Worm (Caenorhabditis elegans) whole organism, L2 larva: ENCODE results near the gene C49F8.15.

ENCODE experiments used
- C34F6.9 ChIP-seq: fragments of 150-350 bp; optimal IDR thresholded peaks from 2 replicates; lab custom pipeline; 2014; ENCODE audit warnings: missing biosample characterization, missing genetic modification characterization
- F13H6.1 ChIP-seq: sonication (generic microtip); optimal IDR thresholded peaks from 2 replicates; lab custom pipeline; 2016; ENCODE audit warnings: missing genetic modification characterization, missing compliant biosample characterization
- R02D3.7 ChIP-seq: fragments of 150-350 bp; optimal IDR thresholded peaks from 2 replicates; lab custom pipeline; 2014; ENCODE audit warnings: missing biosample characterization, missing genetic modification characterization
- Y55F3AM.14 ChIP-seq: fragments of 200-800 bp; sonication (Bioruptor generic); optimal IDR thresholded peaks from 2 replicates; lab custom pipeline; 2018; ENCODE audit warnings: mild to moderate bottlenecking, missing genetic modification characterization, missing compliant biosample characterization
- ZK546.5 ChIP-seq: sonication (generic microtip); optimal IDR thresholded peaks from 2 replicates; lab custom pipeline; 2017; ENCODE audit warnings: missing biosample characterization, missing genetic modification characterization
- alr-1 ChIP-seq: fragments of 150-350 bp; optimal IDR thresholded peaks from 2 replicates; lab custom pipeline; 2014; ENCODE audit warnings: missing biosample characterization, missing genetic modification characterization
- aly-2 ChIP-seq: fragments of 150-350 bp; optimal IDR thresholded peaks from 2 replicates; lab custom pipeline; 2014; ENCODE audit warnings: missing biosample characterization, missing genetic modification characterization
- blmp-1 ChIP-seq: sonication (generic microtip); optimal IDR thresholded peaks from 2 replicates; lab custom pipeline; 2017; ENCODE audit warnings: missing genetic modification characterization, mild to moderate bottlenecking, missing compliant biosample characterization, antibody characterized with exemption, moderate library complexity; ENCODE audit not compliant: insufficient read depth
- ceh-16 ChIP-seq: fragments of 150-350 bp; optimal IDR thresholded peaks from 2 replicates; lab custom pipeline; 2014; ENCODE audit warnings: missing biosample characterization, missing genetic modification characterization
- ceh-82 ChIP-seq: fragments of 150-350 bp; optimal IDR thresholded peaks from 2 replicates; lab custom pipeline; 2014; ENCODE audit warnings: missing biosample characterization, missing genetic modification characterization
- crh-2 ChIP-seq: sonication (generic microtip); optimal IDR thresholded peaks from 2 replicates; lab custom pipeline; 2017; ENCODE audit warnings: missing biosample characterization, missing genetic modification characterization
- dmd-4 ChIP-seq: sonication (generic microtip); optimal IDR thresholded peaks from 2 replicates; lab custom pipeline; 2017; ENCODE audit warnings: missing biosample characterization, missing genetic modification characterization
- egl-27 ChIP-seq: sonication (generic microtip); optimal IDR thresholded peaks from 3 replicates; lab custom pipeline; 2017; ENCODE audit warnings: missing biosample characterization, missing genetic modification reagents, missing genetic modification characterization
- elt-3 ChIP-seq: sonication (generic microtip); optimal IDR thresholded peaks from 2 replicates; lab custom pipeline; 2017; ENCODE audit warnings: missing biosample characterization, missing genetic modification characterization
- fos-1 ChIP-seq: fragments of 150-350 bp; optimal IDR thresholded peaks from 2 replicates; lab custom pipeline; 2014; ENCODE audit warnings: missing biosample characterization, missing genetic modification characterization
- gmeb-1 ChIP-seq: fragments of 150-350 bp; optimal IDR thresholded peaks from 2 replicates; lab custom pipeline; 2014; ENCODE audit warnings: missing biosample characterization, missing genetic modification characterization
- lin-11 ChIP-seq: fragments of 150-350 bp; sonication (generic microtip); optimal IDR thresholded peaks from 2 replicates; lab custom pipeline; 2014; ENCODE audit warnings: missing biosample characterization, missing genetic modification characterization, inconsistent platforms, mixed read lengths
- lin-13 ChIP-seq: fragments of 150-350 bp; optimal IDR thresholded peaks from 2 replicates; lab custom pipeline; 2014; ENCODE audit warnings: missing biosample characterization, missing genetic modification reagents, missing genetic modification characterization
- lsy-2 ChIP-seq, 2 experiments: fragments of 150-350 bp in 1 of 2; sonication (generic microtip) in 1 of 2; optimal IDR thresholded peaks; 2 replicates each; lab custom pipeline; 2014 to 2017; ENCODE audit warnings: missing biosample characterization in 2 of 2, missing genetic modification characterization in 2 of 2
- mab-5 ChIP-seq: fragments of 150-350 bp; optimal IDR thresholded peaks from 2 replicates; lab custom pipeline; 2014; ENCODE audit warnings: missing biosample characterization, missing genetic modification characterization
- mbf-1 ChIP-seq: sonication (generic microtip); optimal IDR thresholded peaks from 2 replicates; lab custom pipeline; 2017; ENCODE audit warnings: missing biosample characterization, missing genetic modification characterization
- mdl-1 ChIP-seq, 2 experiments: fragments of 150-350 bp in 1 of 2; sonication (generic microtip) in 1 of 2; optimal IDR thresholded peaks; 2 replicates each; lab custom pipeline; 2017; ENCODE audit warnings: missing biosample characterization in 2 of 2, missing genetic modification characterization in 2 of 2
- nhr-10 ChIP-seq: sonication (generic microtip); optimal IDR thresholded peaks from 2 replicates; lab custom pipeline; 2017; ENCODE audit warnings: missing biosample characterization, missing genetic modification characterization
- nhr-11 ChIP-seq: fragments of 150-350 bp; optimal IDR thresholded peaks from 2 replicates; lab custom pipeline; 2014; ENCODE audit warnings: missing biosample characterization, missing genetic modification characterization
- nhr-12 ChIP-seq: fragments of 150-350 bp; optimal IDR thresholded peaks from 2 replicates; lab custom pipeline; 2014; ENCODE audit warnings: missing biosample characterization, missing genetic modification characterization
- nhr-129 ChIP-seq: fragments of 150-350 bp; optimal IDR thresholded peaks from 2 replicates; lab custom pipeline; 2014; ENCODE audit warnings: missing biosample characterization, missing genetic modification characterization
- nhr-21 ChIP-seq: fragments of 150-350 bp; optimal IDR thresholded peaks from 2 replicates; lab custom pipeline; 2014; ENCODE audit warnings: missing biosample characterization, missing genetic modification characterization
- nhr-237 ChIP-seq: fragments of 150-350 bp; optimal IDR thresholded peaks from 2 replicates; lab custom pipeline; 2014; ENCODE audit warnings: missing biosample characterization, missing genetic modification characterization
- nhr-6 ChIP-seq: fragments of 150-350 bp; optimal IDR thresholded peaks from 2 replicates; lab custom pipeline; 2014; ENCODE audit warnings: missing biosample characterization, missing genetic modification characterization
- nhr-77 ChIP-seq: fragments of 150-350 bp; optimal IDR thresholded peaks from 2 replicates; lab custom pipeline; 2014; ENCODE audit warnings: missing biosample characterization, missing genetic modification characterization
- peb-1 ChIP-seq: fragments of 150-350 bp; optimal IDR thresholded peaks from 2 replicates; lab custom pipeline; 2014; ENCODE audit warnings: missing biosample characterization, missing genetic modification characterization
- sem-4 ChIP-seq: fragments of 150-350 bp; optimal IDR thresholded peaks from 2 replicates; lab custom pipeline; 2014; ENCODE audit warnings: missing biosample characterization, missing genetic modification reagents, missing genetic modification characterization
- skn-1 ChIP-seq: sonication (generic microtip); optimal IDR thresholded peaks from 2 replicates; lab custom pipeline; 2017; ENCODE audit warnings: missing biosample characterization, missing genetic modification characterization
- sma-9 ChIP-seq, 2 experiments: fragments of 150-350 bp in 1 of 2; sonication (generic microtip) in 1 of 2; optimal IDR thresholded peaks; 2 replicates each; lab custom pipeline; 2014 to 2016; ENCODE audit warnings: missing genetic modification characterization in 2 of 2, mild to moderate bottlenecking in 1 of 2, missing biosample characterization in 1 of 2, missing compliant biosample characterization in 1 of 2, missing genetic modification reagents in 1 of 2, moderate library complexity in 1 of 2
- snpc-4 ChIP-seq: fragments of 150-350 bp; optimal IDR thresholded peaks from 2 replicates; lab custom pipeline; 2014; ENCODE audit warnings: missing biosample characterization, missing genetic modification characterization
- unc-39 ChIP-seq: fragments of 150-350 bp; optimal IDR thresholded peaks from 2 replicates; lab custom pipeline; 2014; ENCODE audit warnings: missing biosample characterization, missing genetic modification characterization
- unc-55 ChIP-seq: fragments of 150-350 bp; sonication (generic microtip); optimal IDR thresholded peaks from 3 replicates; lab custom pipeline; 2014; ENCODE audit warnings: missing biosample characterization, missing genetic modification reagents, missing genetic modification characterization
- unc-62 ChIP-seq: fragments of 150-350 bp; optimal IDR thresholded peaks from 2 replicates; lab custom pipeline; 2014; ENCODE audit warnings: missing biosample characterization, missing genetic modification reagents, missing genetic modification characterization
- zag-1 ChIP-seq: fragments of 150-350 bp; optimal IDR thresholded peaks from 2 replicates; lab custom pipeline; 2014; ENCODE audit warnings: missing biosample characterization, missing genetic modification characterization
- ztf-1 ChIP-seq: fragments of 200-800 bp; sonication (Bioruptor generic); conservative IDR thresholded peaks from 2 replicates; pipeline ENCODE4 v1.3.6; 2022; ENCODE audit warnings: missing genetic modification characterization, missing compliant biosample characterization

C49F8.15 gene

DNA sequence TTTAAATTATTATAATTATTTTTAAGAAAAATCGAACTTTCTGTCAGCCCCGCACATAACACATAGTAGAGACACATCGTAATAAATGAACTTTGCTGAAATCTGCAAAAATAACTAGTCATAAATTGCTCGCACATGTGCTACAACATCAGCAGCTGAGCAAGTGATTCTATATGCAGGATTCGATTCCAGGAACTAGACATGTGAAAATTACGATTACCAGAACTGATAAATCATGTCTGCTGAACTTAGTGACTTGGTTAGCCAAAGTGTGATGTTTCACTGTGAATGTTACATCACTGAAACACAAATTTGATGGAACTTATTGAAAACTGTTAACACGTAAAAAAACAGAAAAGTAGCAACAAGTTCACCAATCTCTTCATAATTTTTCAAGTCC lies 15.1 kb downstream of the C49F8.15 start:
- no peak for TF ChIP-seq zag-1 (tag; lab: Kevin White, UChicago)
- TF ChIP-seq sma-9 (GFP tag; optimal IDR thresholded peaks at IDR 0.05; lab: Kevin White, UChicago) = peak; percentile 8
- TF ChIP-seq sma-9 (tag; optimal IDR thresholded peaks at IDR 0.05; lab: Kevin White, UChicago) = no peak
- TF ChIP-seq, all 48 proteins: peak for 1

ce11 chrX:13341853-13342252 lies 20.5 kb downstream of the C49F8.15 start:
- no peak for TF ChIP-seq mab-5 (tag; lab: Kevin White, UChicago)
- TF ChIP-seq fos-1 (tag; lab: Kevin White, UChicago) = peak; percentile 27

- TF ChIP-seq C34F6.9 (tag; lab: Kevin White, UChicago) (peak; percentile 35), sem-4 (peak; percentile 29), sma-9 (GFP tag; optimal IDR thresholded peaks at IDR 0.05; lab: Kevin White, UChicago) (peak; percentile 77), sma-9 (tag; optimal IDR thresholded peaks at IDR 0.05; lab: Kevin White, UChicago) (no peak), lsy-2 (tag; optimal IDR thresholded peaks at IDR 0.05; lab: Kevin White, UChicago) (peak in 1 of 2 experiments; percentile 45), crh-2 (tag; lab: Kevin White, UChicago) (no peak), F13H6.1 (tag; lab: Kevin White, UChicago) (peak; percentile 73), nhr-129 (tag; lab: Kevin White, UChicago) (peak; percentile 69), ztf-1 (GFP tag; lab: Robert Waterston, UW) (no peak)
These were observed 21.4 kb downstream of the C49F8.15 start for ce11 chrX:13340970-13341369.

ce11 chrX:13339029-13339626 lies 23.3 kb downstream of the C49F8.15 start:
- TF ChIP-seq blmp-1 (no peak), mdl-1 (tag; optimal IDR thresholded peaks at IDR 0.05; lab: Kevin White, UChicago) (no peak), fos-1 (tag; lab: Kevin White, UChicago) (peak; percentile 28)
- TF ChIP-seq, all 48 proteins: peak for 1

- TF ChIP-seq nhr-21 (tag; lab: Kevin White, UChicago) (no peak), egl-27 (tag; lab: Kevin White, UChicago) (no peak), Y55F3AM.14 (GFP tag; lab: Kevin White, UChicago) (no peak), nhr-12 (tag; lab: Kevin White, UChicago) (no peak), nhr-10 (no peak), fos-1 (tag; lab: Kevin White, UChicago) (no peak), nhr-6 (no peak), zag-1 (tag; lab: Kevin White, UChicago) (no peak), nhr-11 (tag; lab: Kevin White, UChicago) (no peak), mdl-1 (tag; optimal IDR thresholded peaks at IDR 0.05; lab: Kevin White, UChicago) (no peak), sem-4 (no peak), C34F6.9 (tag; lab: Kevin White, UChicago) (no peak), aly-2 (tag; lab: Kevin White, UChicago) (no peak), unc-55 (no peak), nhr-77 (no peak), ceh-82 (tag; lab: Kevin White, UChicago) (no peak), alr-1 (tag; lab: Kevin White, UChicago) (no peak), unc-39 (tag; lab: Kevin White, UChicago) (no peak)
These were observed 24.7 kb downstream of the C49F8.15 start, which contains the start of gene ptr-24 for ce11 chrX:13337728-13338127. Gene ptr-24 (plus strand): TSS chrX:13338028.

DNA sequence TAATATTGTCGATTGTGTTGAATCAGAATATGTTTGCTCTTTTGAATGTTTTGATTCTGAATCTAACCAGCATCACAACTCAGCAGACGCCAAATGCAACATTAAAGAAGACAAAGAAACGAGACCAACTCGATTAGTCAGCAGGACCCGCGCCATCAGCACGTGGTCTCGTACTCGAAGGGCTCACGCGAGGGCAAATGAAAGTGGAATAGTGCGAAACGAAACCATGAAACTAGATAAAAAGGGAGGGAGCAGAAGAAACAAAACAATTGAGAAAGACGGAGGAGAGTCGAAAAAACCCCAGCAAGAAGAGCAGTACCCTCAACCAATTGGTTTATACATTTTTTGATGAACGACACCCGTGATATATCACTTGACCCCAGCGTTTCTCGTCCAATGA lies 25.4 kb downstream of the C49F8.15 start:
- TF ChIP-seq unc-39 (tag; lab: Kevin White, UChicago) (no peak), mdl-1 (tag; optimal IDR thresholded peaks at IDR 0.05; lab: Kevin White, UChicago) (peak in 1 of 2 experiments; percentile 15), elt-3 (tag; lab: Kevin White, UChicago) (no peak), ZK546.5 (no peak), unc-62 (GFP tag; lab: Kevin White, UChicago) (no peak), mbf-1 (tag; lab: Kevin White, UChicago) (no peak), sma-9 (GFP tag; optimal IDR thresholded peaks at IDR 0.05; lab: Kevin White, UChicago) (no peak), sma-9 (tag; optimal IDR thresholded peaks at IDR 0.05; lab: Kevin White, UChicago) (no peak), lin-11 (no peak), snpc-4 (tag; lab: Kevin White, UChicago) (no peak), ztf-1 (GFP tag; lab: Robert Waterston, UW) (no peak), gmeb-1 (no peak), dmd-4 (tag; lab: Kevin White, UChicago) (no peak), peb-1 (tag; lab: Kevin White, UChicago) (no peak), Y55F3AM.14 (GFP tag; lab: Kevin White, UChicago) (no peak), F13H6.1 (tag; lab: Kevin White, UChicago) (no peak), nhr-6 (no peak), nhr-10 (no peak), zag-1 (tag; lab: Kevin White, UChicago) (no peak), mab-5 (tag; lab: Kevin White, UChicago) (peak; percentile 32), skn-1 (tag; lab: Kevin White, UChicago) (no peak), ceh-16 (tag; lab: Kevin White, UChicago) (no peak), fos-1 (tag; lab: Kevin White, UChicago) (no peak), C34F6.9 (tag; lab: Kevin White, UChicago) (peak; percentile 15), lsy-2 (tag; optimal IDR thresholded peaks at IDR 0.05; lab: Kevin White, UChicago) (no peak), nhr-237 (tag; lab: Kevin White, UChicago) (no peak), R02D3.7 (tag; lab: Kevin White, UChicago) (no peak), unc-55 (no peak), lin-13 (GFP tag; lab: Kevin White, UChicago) (no peak)
